Fruit fly (Drosophila melanogaster) whole organism, embryonic: ENCODE data around the gene CG31029.
A peak's percentile ranks its signal among the peaks of the same experiment; 100 is the strongest.

Experiments
- Ada2b ChIP-seq: fragments of 200-800 bp; sonication (Bioruptor generic); IDR thresholded peaks from 2 replicates; pipeline ENCODE4 v1.3.6; 2022; ENCODE audit warnings: missing biosample characterization, missing genetic modification characterization
- Bdp1 ChIP-seq: fragments of 200-800 bp; sonication (Bioruptor generic); optimal IDR thresholded peaks from 3 replicates; lab custom pipeline; 2016; ENCODE audit warnings: missing biosample characterization, missing genetic modification characterization
- Blimp-1 ChIP-seq: fragments of 200-800 bp; sonication (Bioruptor generic); optimal IDR thresholded peaks from 3 replicates; lab custom pipeline; 2018; ENCODE audit warnings: missing biosample characterization, missing genetic modification characterization, mild to moderate bottlenecking, moderate library complexity, missing genetic modification reagents
- CG11456 ChIP-seq: fragments of 200-800 bp; sonication (Bioruptor generic); IDR thresholded peaks from 3 replicates; pipeline ENCODE4 v1.3.6; 2022; ENCODE audit warnings: missing biosample characterization, missing genetic modification characterization
- CG12071 ChIP-seq: fragments of 200-800 bp; sonication (Bioruptor generic); optimal IDR thresholded peaks from 3 replicates; lab custom pipeline; 2018; ENCODE audit warnings: missing biosample characterization, mild to moderate bottlenecking, missing genetic modification characterization
- CG12299 ChIP-seq: fragments of 200-800 bp; sonication (Bioruptor generic); optimal IDR thresholded peaks from 2 replicates; lab custom pipeline; 2018; ENCODE audit warnings: missing biosample characterization, mild to moderate bottlenecking, missing genetic modification characterization
- CG13424 ChIP-seq: fragments of 200-800 bp; sonication (Bioruptor generic); optimal IDR thresholded peaks from 2 replicates; lab custom pipeline; 2019; ENCODE audit warnings: missing biosample characterization, mild to moderate bottlenecking, missing genetic modification characterization, moderate library complexity
- CG1603 ChIP-seq: fragments of 200-800 bp; sonication (Bioruptor generic); optimal IDR thresholded peaks from 2 replicates; lab custom pipeline; 2019; ENCODE audit warnings: missing biosample characterization, mild to moderate bottlenecking, missing genetic modification characterization, moderate library complexity
- CG16863 ChIP-seq: fragments of 200-800 bp; sonication (Bioruptor generic); optimal IDR thresholded peaks from 3 replicates; lab custom pipeline; 2016; ENCODE audit warnings: missing biosample characterization, missing genetic modification characterization
- CG17568 ChIP-seq: fragments of 200-800 bp; sonication (Bioruptor generic); optimal IDR thresholded peaks from 2 replicates; lab custom pipeline; 2018; ENCODE audit warnings: missing biosample characterization, mild to moderate bottlenecking, missing genetic modification characterization, moderate library complexity
- CG17612 ChIP-seq: fragments of 200-800 bp; sonication (Bioruptor generic); IDR thresholded peaks from 2 replicates; pipeline ENCODE4 v1.3.6; 2022; ENCODE audit warnings: missing biosample characterization, missing genetic modification characterization
- CG17802 ChIP-seq: fragments of 200-800 bp; sonication (Bioruptor generic); optimal IDR thresholded peaks from 2 replicates; lab custom pipeline; 2018; ENCODE audit warnings: missing biosample characterization, mild to moderate bottlenecking, missing genetic modification characterization, moderate library complexity
- CG17912 ChIP-seq: fragments of 200-800 bp; sonication (Bioruptor generic); optimal IDR thresholded peaks from 2 replicates; lab custom pipeline; 2018; ENCODE audit warnings: missing biosample characterization, mild to moderate bottlenecking, missing genetic modification characterization
- CG18599 ChIP-seq: fragments of 200-800 bp; sonication (Bioruptor generic); optimal IDR thresholded peaks from 3 replicates; lab custom pipeline; 2017; ENCODE audit warnings: missing biosample characterization, missing genetic modification characterization, mild to moderate bottlenecking, moderate library complexity, missing genetic modification reagents
- CG2116 ChIP-seq: fragments of 200-800 bp; sonication (Bioruptor generic); optimal IDR thresholded peaks from 3 replicates; lab custom pipeline; 2018; ENCODE audit warnings: missing biosample characterization, mild to moderate bottlenecking, missing genetic modification characterization
- CG2202 ChIP-seq: fragments of 200-800 bp; sonication (Bioruptor generic); optimal IDR thresholded peaks from 2 replicates; lab custom pipeline; 2018; ENCODE audit warnings: missing biosample characterization, mild to moderate bottlenecking, missing genetic modification characterization
- CG32772 ChIP-seq: fragments of 200-800 bp; sonication (Bioruptor generic); IDR thresholded peaks from 2 replicates; pipeline ENCODE4 v1.3.6; 2022; ENCODE audit warnings: missing biosample characterization, missing genetic modification characterization
- CG34422 ChIP-seq: fragments of 200-800 bp; sonication (Bioruptor generic); IDR thresholded peaks from 3 replicates; pipeline ENCODE4 v1.3.6; 2022; ENCODE audit warnings: missing biosample characterization, missing genetic modification characterization
- CG3847 ChIP-seq: fragments of 200-800 bp; sonication (Bioruptor generic); IDR thresholded peaks from 2 replicates; pipeline ENCODE4 v1.3.6; 2022; ENCODE audit warnings: missing biosample characterization, missing genetic modification characterization
- CG43689 ChIP-seq: fragments of 200-800 bp; sonication (Bioruptor generic); IDR thresholded peaks from 2 replicates; pipeline ENCODE4 v1.3.6; 2022; ENCODE audit warnings: missing biosample characterization, missing genetic modification characterization
- CG6175 ChIP-seq: fragments of 200-800 bp; sonication (Bioruptor generic); IDR thresholded peaks from 3 replicates; pipeline ENCODE4 v1.3.6; 2022; ENCODE audit warnings: missing biosample characterization, missing genetic modification characterization
- CG7372 ChIP-seq: fragments of 200-800 bp; sonication (Bioruptor generic); IDR thresholded peaks from 2 replicates; pipeline ENCODE4 v1.3.6; 2022; ENCODE audit warnings: missing biosample characterization, missing genetic modification characterization
- CG8281 ChIP-seq: fragments of 200-800 bp; sonication (Bioruptor generic); optimal IDR thresholded peaks from 2 replicates; lab custom pipeline; 2018; ENCODE audit warnings: missing biosample characterization, mild to moderate bottlenecking, missing genetic modification characterization, moderate library complexity
- CG8359 ChIP-seq: fragments of 200-800 bp; sonication (Bioruptor generic); optimal IDR thresholded peaks from 2 replicates; lab custom pipeline; 2017; ENCODE audit warnings: missing biosample characterization, mild to moderate bottlenecking, missing genetic modification characterization, borderline replicate concordance
- CG8388 ChIP-seq: fragments of 200-800 bp; sonication (Bioruptor generic); optimal IDR thresholded peaks from 2 replicates; lab custom pipeline; 2019; ENCODE audit warnings: missing biosample characterization, mild to moderate bottlenecking, missing genetic modification characterization, moderate library complexity
- CTCF ChIP-seq: fragments of 200-800 bp; sonication (Bioruptor generic); optimal IDR thresholded peaks from 2 replicates; lab custom pipeline; 2017; ENCODE audit warnings: missing biosample characterization, mild to moderate bottlenecking, missing genetic modification characterization, moderate library complexity
- Drgx ChIP-seq: fragments of 200-800 bp; sonication (Bioruptor generic); IDR thresholded peaks from 2 replicates; pipeline ENCODE4 v1.3.6; 2022; ENCODE audit warnings: missing biosample characterization, missing genetic modification characterization
- E2f1 ChIP-seq: fragments of 200-800 bp; sonication (Bioruptor generic); IDR thresholded peaks from 2 replicates; pipeline ENCODE4 v1.3.6; 2022; ENCODE audit warnings: missing biosample characterization, missing genetic modification characterization
- HHEX ChIP-seq: fragments of 200-800 bp; sonication (Bioruptor generic); optimal IDR thresholded peaks from 3 replicates; lab custom pipeline; 2017; ENCODE audit warnings: missing biosample characterization, mild to moderate bottlenecking, missing genetic modification characterization, missing genetic modification reagents
- Mad ChIP-seq: fragments of 200-800 bp; sonication (Bioruptor generic); optimal IDR thresholded peaks from 2 replicates; lab custom pipeline; 2016; ENCODE audit warnings: missing biosample characterization, missing genetic modification characterization
- Max ChIP-seq: fragments of 200-800 bp; sonication (Bioruptor generic); optimal IDR thresholded peaks from 2 replicates; lab custom pipeline; 2016; ENCODE audit warnings: missing biosample characterization, mild to moderate bottlenecking, missing genetic modification characterization
- Mrtf ChIP-seq: fragments of 200-800 bp; sonication (Bioruptor generic); IDR thresholded peaks from 3 replicates; pipeline ENCODE4 v1.3.6; 2022; ENCODE audit warnings: missing biosample characterization, missing genetic modification characterization
- NfI ChIP-seq: fragments of 200-800 bp; sonication (Bioruptor generic); optimal IDR thresholded peaks from 3 replicates; lab custom pipeline; 2018; ENCODE audit warnings: missing biosample characterization, mild to moderate bottlenecking, missing genetic modification characterization, moderate library complexity
- Oli ChIP-seq: fragments of 200-800 bp; sonication (Bioruptor generic); optimal IDR thresholded peaks from 2 replicates; lab custom pipeline; 2018; ENCODE audit warnings: missing biosample characterization, mild to moderate bottlenecking, missing genetic modification characterization, moderate library complexity
- Rfx ChIP-seq: fragments of 200-800 bp; sonication (Bioruptor generic); IDR thresholded peaks from 2 replicates; pipeline ENCODE4 v1.3.6; 2022; ENCODE audit warnings: missing biosample characterization, missing genetic modification characterization
- Sox100B ChIP-seq: fragments of 200-800 bp; sonication (Bioruptor generic); optimal IDR thresholded peaks from 3 replicates; lab custom pipeline; 2018; ENCODE audit warnings: missing biosample characterization, mild to moderate bottlenecking, missing genetic modification characterization
- Xbp1 ChIP-seq: fragments of 200-800 bp; sonication (Bioruptor generic); optimal IDR thresholded peaks from 3 replicates; lab custom pipeline; 2016; ENCODE audit warnings: missing biosample characterization, mild to moderate bottlenecking, missing genetic modification characterization
- bbx ChIP-seq: fragments of 200-800 bp; sonication (Bioruptor generic); IDR thresholded peaks from 2 replicates; pipeline ENCODE4 v1.3.6; 2022; ENCODE audit warnings: missing biosample characterization, missing genetic modification characterization; ENCODE audit not compliant: partially characterized antibody
- ewg ChIP-seq: fragments of 200-800 bp; sonication (Bioruptor generic); optimal IDR thresholded peaks from 3 replicates; lab custom pipeline; 2017; ENCODE audit warnings: mild to moderate bottlenecking, missing biosample characterization, missing genetic modification reagents, missing genetic modification characterization
- gcm ChIP-seq: fragments of 200-800 bp; sonication (Bioruptor generic); optimal IDR thresholded peaks from 2 replicates; lab custom pipeline; 2019; ENCODE audit warnings: missing biosample characterization, mild to moderate bottlenecking, missing genetic modification characterization, moderate library complexity
- gsb ChIP-seq: fragments of 200-800 bp; sonication (Bioruptor generic); IDR thresholded peaks from 2 replicates; pipeline ENCODE4 v1.3.6; 2022; ENCODE audit warnings: missing biosample characterization, missing genetic modification characterization
- ken ChIP-seq: fragments of 200-800 bp; sonication (Bioruptor generic); IDR thresholded peaks from 3 replicates; pipeline ENCODE4 v1.3.6; 2022; ENCODE audit warnings: missing biosample characterization, missing genetic modification characterization
- lbe ChIP-seq: fragments of 200-800 bp; sonication (Bioruptor generic); optimal IDR thresholded peaks from 2 replicates; lab custom pipeline; 2016; ENCODE audit warnings: missing biosample characterization, mild to moderate bottlenecking, missing genetic modification characterization
- p53 ChIP-seq: fragments of 200-800 bp; sonication (Bioruptor generic); optimal IDR thresholded peaks from 2 replicates; lab custom pipeline; 2016; ENCODE audit warnings: missing biosample characterization, missing genetic modification characterization
- pnt ChIP-seq: fragments of 200-800 bp; sonication (Bioruptor generic); optimal IDR thresholded peaks from 3 replicates; lab custom pipeline; 2016; ENCODE audit warnings: missing biosample characterization, missing genetic modification characterization
- sens ChIP-seq: fragments of 200-800 bp; sonication (Bioruptor generic); peaks from one replicate; lab custom pipeline; 2016; ENCODE audit warnings: missing biosample characterization, missing genetic modification characterization
- trem ChIP-seq: fragments of 200-800 bp; optimal IDR thresholded peaks from 3 replicates; lab custom pipeline; 2019; ENCODE audit warnings: missing biosample characterization, mild to moderate bottlenecking, missing genetic modification characterization, moderate library complexity
- wdn ChIP-seq: fragments of 200-800 bp; sonication (Bioruptor generic); IDR thresholded peaks from 2 replicates; pipeline ENCODE4 v1.3.6; 2022; ENCODE audit warnings: missing biosample characterization, missing genetic modification characterization

Gene CG31029

DNA sequence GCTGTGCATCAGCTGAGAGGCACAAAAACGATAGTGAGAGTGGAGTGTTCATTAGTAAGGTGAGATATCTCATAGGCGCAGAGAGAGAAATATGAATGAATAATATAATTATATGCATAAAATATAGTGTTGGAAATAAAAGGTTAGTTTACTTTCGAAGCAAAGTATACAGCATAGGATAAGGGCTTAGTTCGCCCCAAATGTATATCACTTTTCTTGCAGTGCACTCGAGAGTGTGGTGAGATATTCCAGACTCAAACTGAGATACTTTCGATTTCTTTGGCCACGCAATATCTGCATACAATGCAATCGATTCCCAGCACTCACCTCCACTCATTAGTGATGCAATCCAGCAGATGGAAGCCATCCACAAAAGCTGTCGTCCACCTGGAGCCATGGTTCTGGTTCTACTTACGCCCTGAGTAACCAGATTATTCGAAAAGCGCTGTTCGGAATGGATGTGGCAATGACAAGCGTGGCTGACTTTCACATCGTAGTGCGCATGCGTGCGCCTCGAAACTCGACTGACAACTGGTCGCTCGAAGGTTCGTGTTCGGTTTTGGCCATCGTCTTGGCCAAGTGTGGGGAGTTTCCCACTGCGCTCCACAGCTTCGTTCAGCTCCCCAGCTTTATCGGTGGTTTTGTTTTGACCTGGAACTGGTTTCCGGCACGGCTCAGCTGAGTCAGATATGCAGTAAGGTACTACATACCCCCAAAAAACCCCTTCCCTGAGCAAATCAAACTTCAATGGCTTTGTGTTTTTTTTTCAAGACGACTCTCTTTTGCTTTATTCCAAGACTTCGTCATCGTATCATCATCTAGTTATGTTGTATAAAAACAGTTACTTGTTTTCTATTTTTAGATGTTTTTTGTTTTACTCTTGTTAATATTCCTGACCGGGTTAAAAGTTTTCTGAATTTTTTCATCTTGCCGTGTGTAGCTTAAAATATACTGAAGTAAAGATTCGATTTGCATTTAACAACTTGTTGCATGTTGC is 38.8 kb upstream of the CG31029 start, which contains the start of gene Rsod (continued):
- TF ChIP-seq sens (GFP tag; lab: Kevin White, UChicago): peak; percentile 89
- peak; percentile 52; the same call in 1 of the 2 replicates for TF ChIP-seq CG32772 (GFP tag; lab: Robert Waterston, UW)
- peak; percentile 25 for TF ChIP-seq CG8359 (GFP tag; lab: Kevin White, UChicago)
- no peak for TF ChIP-seq CG17912
- TF ChIP-seq CG7372 (GFP tag; lab: Robert Waterston, UW): peak; percentile 62
- peak; percentile 93 for TF ChIP-seq Drgx (GFP tag; lab: Robert Waterston, UW)
- peak; percentile 74 for TF ChIP-seq Mrtf (GFP tag; lab: Robert Waterston, UW)
- TF ChIP-seq CG34422 (GFP tag; lab: Robert Waterston, UW): peak; percentile 71
- TF ChIP-seq CG2116: peak; percentile 5
- TF ChIP-seq CG8281 (tag; lab: Kevin White, UChicago): no peak
- TF ChIP-seq Oli: peak; percentile 56
- TF ChIP-seq CG18599 (GFP tag; lab: Kevin White, UChicago): peak; percentile 20
- TF ChIP-seq p53 (GFP tag; lab: Kevin White, UChicago): no peak
- TF ChIP-seq E2f1: peak; percentile 71
- peak; percentile 10 for TF ChIP-seq CG2202 (tag; lab: Kevin White, UChicago)
- TF ChIP-seq CG13424 (tag; lab: Kevin White, UChicago): peak; percentile 56
- peak; percentile 40 for TF ChIP-seq ewg (GFP tag; lab: Kevin White, UChicago)
- TF ChIP-seq CG17568 (GFP tag; lab: Kevin White, UChicago): peak; percentile 31
- TF ChIP-seq NfI (GFP tag; lab: Kevin White, UChicago): peak; percentile 64
- no peak for TF ChIP-seq Mad (GFP tag; lab: Kevin White, UChicago)
- peak; percentile 37 for TF ChIP-seq trem (tag; lab: Kevin White, UChicago)
- TF ChIP-seq Max (GFP tag; lab: Kevin White, UChicago): peak; percentile 41
- no peak for TF ChIP-seq CG6175 (GFP tag; lab: Robert Waterston, UW)
- TF ChIP-seq CTCF: no peak
- peak; percentile 22; the same call in 1 of the 2 replicates for TF ChIP-seq bbx (GFP tag; lab: Robert Waterston, UW)
- TF ChIP-seq CG12299 (tag; lab: Kevin White, UChicago): no peak
- TF ChIP-seq Blimp-1 (GFP tag; lab: Kevin White, UChicago): peak; percentile 99
- TF ChIP-seq lbe (GFP tag; lab: Kevin White, UChicago): no peak
- peak; percentile 67 for TF ChIP-seq CG8388 (GFP tag; lab: Kevin White, UChicago)
- TF ChIP-seq HHEX (GFP tag; lab: Kevin White, UChicago): peak; percentile 38
- peak; percentile 28 for TF ChIP-seq pnt (GFP tag; lab: Kevin White, UChicago)
- TF ChIP-seq Xbp1: peak; percentile 59
- TF ChIP-seq ken (GFP tag; lab: Robert Waterston, UW): peak; percentile 79
- TF ChIP-seq Bdp1 (GFP tag; lab: Kevin White, UChicago): no peak
- TF ChIP-seq CG43689: 0 out of 2 replicates have a peak, but pooled peaks have one; percentile 42
- TF ChIP-seq CG12071 (GFP tag; lab: Kevin White, UChicago): peak; percentile 19
- peak; percentile 48 for TF ChIP-seq CG17612 (GFP tag; lab: Robert Waterston, UW)
- peak; percentile 38 for TF ChIP-seq CG17802 (tag; lab: Kevin White, UChicago)
- TF ChIP-seq CG3847 (GFP tag; lab: Robert Waterston, UW): peak; percentile 31; the same call in 1 of the 2 replicates
- 0 out of 2 replicates have a peak, but pooled peaks have one; percentile 33 for TF ChIP-seq wdn (GFP tag; lab: Robert Waterston, UW)
- TF ChIP-seq CG11456 (GFP tag; lab: Robert Waterston, UW): peak; percentile 63; the same call in 2 of the 3 replicates
- peak; percentile 58 for TF ChIP-seq Sox100B (GFP tag; lab: Kevin White, UChicago)
- TF ChIP-seq Rfx (GFP tag; lab: Robert Waterston, UW): peak; percentile 62
- peak; percentile 54 for TF ChIP-seq Ada2b
- TF ChIP-seq gcm (GFP tag; lab: Kevin White, UChicago): peak; percentile 14
- peak; percentile 7 for TF ChIP-seq CG16863 (GFP tag; lab: Kevin White, UChicago)
- peak; percentile 55; the same call in 1 of the 2 replicates for TF ChIP-seq gsb (GFP tag; lab: Robert Waterston, UW)
- peak; percentile 64 for TF ChIP-seq CG1603
